Worm (Caenorhabditis elegans): ENCODE results near the gene nhr-15.

The nhr-15 gene

ce11 chrV:320009-320408, 7.5 kb downstream of the nhr-15 start:
- peak; percentile 58 for TF ChIP-seq nhr-11 (tag; optimal IDR thresholded peaks at IDR 0.05)
- no peak for TF ChIP-seq snpc-1.2 (GFP tag; IDR thresholded peaks at IDR 0.05)
- TF ChIP-seq unc-62 (GFP tag; optimal IDR thresholded peaks at IDR 0.05 in 1 of 2), result peak in 1 of 2 experiments; percentile 57
- no peak for TF ChIP-seq unc-62 (tag; optimal IDR thresholded peaks at IDR 0.05)
- no peak for TF ChIP-seq nhr-28 (tag; optimal IDR thresholded peaks at IDR 0.05)
- no peak for TF ChIP-seq attf-4 (tag; optimal IDR thresholded peaks at IDR 0.05)
- TF ChIP-seq egl-27 (tag; optimal IDR thresholded peaks at IDR 0.05), result no peak
- TF ChIP-seq php-3 (GFP tag; IDR thresholded peaks at IDR 0.05), result no peak
- no peak for TF ChIP-seq dpl-1 (GFP tag; optimal IDR thresholded peaks at IDR 0.05)
- no peak for TF ChIP-seq dve-1 (tag; optimal IDR thresholded peaks at IDR 0.05; ENCODE audit: insufficient read depth)
- no peak for TF ChIP-seq vab-7 (GFP tag; IDR thresholded peaks at IDR 0.05)
- peak; percentile 78 for TF ChIP-seq aha-1 (tag)

- TF ChIP-seq nhr-111 (GFP tag; optimal IDR thresholded peaks at IDR 0.05) (no peak), T20F7.1 (GFP tag; optimal IDR thresholded peaks at IDR 0.05) (no peak), nhr-25 (tag; optimal IDR thresholded peaks at IDR 0.05; ENCODE audit: borderline replicate concordance, insufficient read depth) (no peak), dve-1 (tag; optimal IDR thresholded peaks at IDR 0.05; ENCODE audit: insufficient read depth) (no peak), zfp-3 (GFP tag; conservative IDR thresholded peaks at IDR 0.05) (no peak), snpc-4 (tag; optimal IDR thresholded peaks at IDR 0.05) (no peak), pha-4 (GFP tag; IDR thresholded peaks at IDR 0.05) (no peak), pha-4 (tag; optimal IDR thresholded peaks at IDR 0.05) (no peak), attf-4 (tag; optimal IDR thresholded peaks at IDR 0.05) (no peak), nhr-42 (GFP tag; IDR thresholded peaks at IDR 0.05) (no peak), F10B5.3 (tag; optimal IDR thresholded peaks at IDR 0.05) (no peak), madf-5 (GFP tag; IDR thresholded peaks at IDR 0.05) (no peak), aha-1 (tag) (no peak), fos-1 (tag; optimal IDR thresholded peaks at IDR 0.05) (no peak), mxl-2 (GFP tag; conservative IDR thresholded peaks at IDR 0.05) (no peak), ceh-20 (GFP tag; IDR thresholded peaks at IDR 0.05) (no peak), mdl-1 (tag; optimal IDR thresholded peaks at IDR 0.05) (no peak), F49E8.2 (tag; optimal IDR thresholded peaks at IDR 0.05; ENCODE audit: borderline replicate concordance) (no peak)
Measured at ce11 chrV:330625-331024, 18.1 kb downstream of the nhr-15 start, which contains the start of gene abt-4. abt-4 (minus strand) TSS chrV:330725.

ce11 chrV:331245-331644, 18.7 kb downstream of the nhr-15 start:
- TF ChIP-seq pqm-1 (tag; optimal IDR thresholded peaks at IDR 0.05) (peak; percentile 37), ZK337.2 (GFP tag; IDR thresholded peaks at IDR 0.05) (no peak), T20F7.1 (GFP tag; optimal IDR thresholded peaks at IDR 0.05) (no peak), nhr-28 (tag; optimal IDR thresholded peaks at IDR 0.05) (peak; percentile 37), nhr-41 (GFP tag; IDR thresholded peaks at IDR 0.05) (no peak), madf-5 (GFP tag; IDR thresholded peaks at IDR 0.05) (no peak), dmd-6 (GFP tag; IDR thresholded peaks at IDR 0.05) (peak; percentile 40; the same call in 1 of the 2 replicates)

- TF ChIP-seq aly-2 (tag; optimal IDR thresholded peaks at IDR 0.05) (no peak), nhr-28 (tag; optimal IDR thresholded peaks at IDR 0.05) (peak; percentile 83), F37D6.2 (tag; optimal IDR thresholded peaks at IDR 0.05) (no peak), sdz-12 (GFP tag; optimal IDR thresholded peaks at IDR 0.05) (no peak), nhr-41 (GFP tag; IDR thresholded peaks at IDR 0.05) (no peak), lin-13 (GFP tag; optimal IDR thresholded peaks at IDR 0.05) (no peak), hif-1 (tag; optimal IDR thresholded peaks at IDR 0.05) (no peak), cey-2 (tag; optimal IDR thresholded peaks at IDR 0.05; ENCODE audit: borderline replicate concordance, insufficient read depth) (no peak), php-3 (GFP tag; IDR thresholded peaks at IDR 0.05) (peak; percentile 62), aha-1 (tag) (peak; percentile 65), nhr-77 (tag; optimal IDR thresholded peaks at IDR 0.05) (peak; percentile 29), arid-1 (GFP tag; conservative IDR thresholded peaks at IDR 0.05) (no peak), lin-1 (GFP tag; IDR thresholded peaks at IDR 0.05) (no peak; the same call in 1 of the 2 replicates), nhr-6 (tag; optimal IDR thresholded peaks at IDR 0.05) (peak; percentile 48), nhr-102 (tag; optimal IDR thresholded peaks at IDR 0.05) (peak; percentile 92), dve-1 (tag; optimal IDR thresholded peaks at IDR 0.05; ENCODE audit: insufficient read depth) (peak; percentile 51), ceh-20 (GFP tag; IDR thresholded peaks at IDR 0.05) (no peak), lsy-2 (tag; optimal IDR thresholded peaks at IDR 0.05) (no peak), ceh-28 (tag; optimal IDR thresholded peaks at IDR 0.05) (no peak), zag-1 (tag; optimal IDR thresholded peaks at IDR 0.05) (no peak), ztf-11 (tag; optimal IDR thresholded peaks at IDR 0.05) (no peak), mxl-3 (GFP tag; optimal IDR thresholded peaks at IDR 0.05) (peak; percentile 27)
Measured at ce11 chrV:332585-332984, 20.1 kb downstream of the nhr-15 start.

Measured in whole organism, L4 larva.